Worm (Caenorhabditis elegans): ENCODE data around the gene Y73B3A.20.
"Not testable (repeated sequence)": the region's sequence is repeated elsewhere in the genome, so short reads cannot be mapped to it uniquely, and the experiment has no call there.

Y73B3A.20 gene

DNA sequence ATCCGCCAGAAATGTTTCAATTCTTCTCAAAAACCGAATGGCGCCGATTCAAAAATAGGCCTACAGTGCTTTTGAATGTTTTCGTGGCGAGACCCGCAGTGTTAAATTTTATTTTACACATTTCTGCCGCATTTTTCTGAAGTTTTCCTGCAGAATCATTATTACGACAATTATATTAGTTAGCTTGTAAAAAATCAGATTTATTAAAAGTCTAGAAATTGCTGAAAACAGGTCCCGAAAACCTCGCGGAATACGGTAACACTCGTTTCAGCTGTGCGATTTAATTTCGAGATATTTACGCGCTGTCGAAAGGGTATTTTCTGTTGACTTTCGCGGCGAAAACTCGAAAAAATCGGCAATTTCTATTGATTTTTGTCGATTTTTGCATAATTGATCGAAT, at the start of gene Y73B3A.20:
Y73B3A.20 (plus strand) TSS at position 207 of the 400 bp plus-strand sequence.
- not testable (repeated sequence) for TF ChIP-seq unc-62 (GFP tag; optimal IDR thresholded peaks at IDR 0.05)

DNA sequence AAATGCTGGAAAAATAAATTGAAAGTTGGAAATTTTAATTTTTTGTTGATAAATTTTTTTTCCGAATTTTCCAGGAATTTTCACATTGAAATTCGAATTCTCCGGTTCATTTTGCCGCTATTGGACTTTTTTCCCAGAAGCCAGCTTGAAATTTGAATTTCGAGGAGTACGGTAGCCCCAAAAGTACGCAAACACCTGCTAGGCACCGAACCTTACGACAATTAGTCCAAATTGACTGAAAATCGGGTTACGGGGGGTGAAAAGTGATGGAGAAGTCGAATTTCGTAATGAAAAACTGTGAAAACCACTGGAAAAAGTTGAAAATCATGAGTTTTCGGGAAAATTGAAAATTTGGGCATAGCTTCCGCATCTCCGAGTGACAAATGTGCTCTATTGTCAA, 37.3 kb upstream of the Y73B3A.20 start:
- TF ChIP-seq unc-62 (GFP tag; optimal IDR thresholded peaks at IDR 0.05) = no peak

DNA sequence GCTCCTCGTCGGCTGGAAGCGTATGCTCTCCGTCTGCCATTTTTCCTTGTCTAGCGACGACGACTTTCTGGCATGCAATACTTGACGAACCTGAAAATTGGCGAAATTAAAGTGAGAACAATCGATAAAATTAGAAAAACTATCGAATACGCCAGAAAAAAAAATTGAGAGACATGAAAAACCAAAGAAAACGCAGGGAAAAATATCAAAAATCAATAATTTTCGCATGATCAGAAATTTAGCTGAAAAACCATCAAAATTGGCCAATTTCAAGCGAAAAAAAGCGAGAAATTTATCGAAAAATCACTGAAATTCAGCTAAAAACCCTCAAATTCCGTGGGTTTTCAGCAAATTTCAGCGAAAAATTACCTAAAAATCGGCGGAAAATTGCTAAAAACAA, 657 bp upstream of the Y73B3A.20 start, which contains the start of gene Y73B3A.1:
Y73B3A.1 (minus strand) TSS at position 101 of the 400 bp plus-strand sequence.
- TF ChIP-seq unc-62 (GFP tag; optimal IDR thresholded peaks at IDR 0.05) = not testable (repeated sequence)

DNA sequence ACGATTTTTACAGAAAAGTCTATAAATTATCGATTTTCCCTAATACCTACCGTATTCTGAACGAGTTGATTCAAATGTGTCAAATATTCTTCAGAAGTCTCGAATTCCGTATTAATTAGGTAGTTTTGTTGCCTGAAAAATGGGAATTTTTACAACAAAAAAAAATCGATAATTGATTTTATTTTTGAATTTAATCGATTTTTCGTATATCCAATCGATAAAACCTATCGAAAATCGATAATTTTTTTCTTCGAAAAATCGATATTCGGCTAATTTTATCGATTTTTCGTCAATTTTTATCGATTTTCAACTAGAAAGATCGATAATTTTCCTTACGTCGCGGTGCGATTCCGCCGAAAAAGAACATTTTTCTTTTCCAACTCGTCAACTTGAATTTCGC, 37.1 kb downstream of the Y73B3A.20 start:
- no peak for TF ChIP-seq unc-62 (GFP tag; optimal IDR thresholded peaks at IDR 0.05)

DNA sequence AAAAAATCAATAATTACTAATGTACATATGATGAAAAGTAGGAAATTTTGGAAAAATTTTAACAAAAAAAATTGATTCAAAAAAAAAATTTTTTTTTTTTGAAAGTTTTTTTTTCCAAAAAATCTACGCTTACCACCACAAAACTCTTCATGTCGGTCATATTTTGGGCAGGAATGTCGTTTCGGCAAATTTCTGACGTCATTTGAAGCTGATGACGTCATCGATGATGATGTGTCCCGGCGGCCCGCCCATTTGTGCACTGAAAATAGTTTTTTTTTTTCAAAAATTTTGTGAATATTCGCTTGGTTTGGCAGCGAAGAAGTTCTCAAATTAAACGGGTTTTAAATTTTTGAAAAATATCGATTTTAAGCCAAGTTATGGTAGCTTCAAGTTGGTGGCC, 41.4 kb downstream of the Y73B3A.20 start:
- no peak for TF ChIP-seq unc-62 (GFP tag; optimal IDR thresholded peaks at IDR 0.05)

DNA sequence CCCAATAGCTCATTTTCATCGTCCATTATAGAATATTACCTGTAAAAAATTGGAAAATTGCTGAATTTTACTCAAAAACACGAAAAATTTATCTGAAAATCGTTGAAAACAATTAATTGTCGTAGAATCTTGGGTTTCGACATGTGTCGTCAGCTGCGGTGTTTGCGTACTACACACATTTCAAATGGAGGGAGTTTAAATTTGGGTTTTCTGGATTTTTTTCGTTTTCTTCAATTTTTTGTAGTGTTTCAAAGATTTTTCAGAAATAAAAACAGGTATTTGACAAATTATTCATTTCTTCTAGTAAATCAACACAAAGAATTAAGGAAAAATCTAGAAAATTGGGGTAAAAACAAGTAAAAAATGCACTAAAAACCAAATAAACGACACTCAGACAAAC, 57.2 kb downstream of the Y73B3A.20 start, which contains the start of gene Y73B3A.4:
Y73B3A.4 (minus strand) TSS at position 41 of the 400 bp plus-strand sequence.
- TF ChIP-seq unc-62 (GFP tag; optimal IDR thresholded peaks at IDR 0.05) = not testable (repeated sequence)
